Worm (Caenorhabditis elegans): Measurements from ENCODE around the gene rad-54.B.

- TF ChIP-seq ets-4 (tag; optimal IDR thresholded peaks at IDR 0.05) = no peak
- no peak for TF ChIP-seq nhr-11 (tag; optimal IDR thresholded peaks at IDR 0.05)
- TF ChIP-seq unc-86 (tag; optimal IDR thresholded peaks at IDR 0.05) = no peak
- no peak for TF ChIP-seq pax-1 (tag; optimal IDR thresholded peaks at IDR 0.05)
- TF ChIP-seq dmd-4 (tag; optimal IDR thresholded peaks at IDR 0.05; ENCODE audit: borderline replicate concordance) = no peak
- TF ChIP-seq fkh-10 (GFP tag; optimal IDR thresholded peaks at IDR 0.05) = no peak
- no peak for TF ChIP-seq ttx-3 (tag; optimal IDR thresholded peaks at IDR 0.05)
- TF ChIP-seq ama-1 (optimal IDR thresholded peaks at IDR 0.05) = no peak
- no peak for TF ChIP-seq hlh-8 (tag; optimal IDR thresholded peaks at IDR 0.05)
- TF ChIP-seq elt-2 (tag; optimal IDR thresholded peaks at IDR 0.05) = no peak
- no peak for TF ChIP-seq pqm-1 (tag; optimal IDR thresholded peaks at IDR 0.05)
- no peak for TF ChIP-seq K02D7.2 (tag; optimal IDR thresholded peaks at IDR 0.05)
- TF ChIP-seq ceh-22 (tag; optimal IDR thresholded peaks at IDR 0.05) = no peak
These were observed 31.9 kb upstream of the rad-54.B start, which contains the start of the genes Y116A8C.469 and Y116A8C.468 for ce11 chrIV:16917831-16918429.

Data from whole organism, late embryonic.